Worm (Caenorhabditis elegans) whole organism, L4 larva: ENCODE results near the gene Y45F10A.7.

Source experiments
- D1046.2 ChIP-seq: fragments of 200-800 bp; sonication (Bioruptor generic); IDR thresholded peaks from 2 replicates; pipeline ENCODE4 v1.3.6; 2022; ENCODE audit warnings: missing genetic modification characterization, missing compliant biosample characterization
- F37D6.2 ChIP-seq: sonication (generic microtip); optimal IDR thresholded peaks from 2 replicates; lab custom pipeline; 2016; ENCODE audit warnings: mild to moderate bottlenecking, missing genetic modification characterization, missing compliant biosample characterization
- Y75B8A.6 ChIP-seq: fragments of 200-800 bp; sonication (Bioruptor generic); IDR thresholded peaks from 2 replicates; pipeline ENCODE4 v1.3.6; 2022; ENCODE audit warnings: missing genetic modification reagents, missing genetic modification characterization, missing compliant biosample characterization
- aly-2 ChIP-seq: sonication (generic microtip); optimal IDR thresholded peaks from 2 replicates; lab custom pipeline; 2018; ENCODE audit warnings: missing biosample characterization, missing genetic modification characterization
- ceh-28 ChIP-seq: fragments of 150-350 bp; optimal IDR thresholded peaks from 2 replicates; lab custom pipeline; 2014; ENCODE audit warnings: missing biosample characterization, missing genetic modification reagents, missing genetic modification characterization
- ceh-44 ChIP-seq: fragments of 200-800 bp; sonication (Bioruptor generic); IDR thresholded peaks from 2 replicates; pipeline ENCODE4 v1.3.6; 2022; ENCODE audit warnings: missing genetic modification reagents, missing genetic modification characterization, missing compliant biosample characterization
- ceh-62 ChIP-seq: sonication (generic microtip); optimal IDR thresholded peaks from 2 replicates; lab custom pipeline; 2017; ENCODE audit warnings: missing biosample characterization, missing genetic modification characterization
- daf-16 ChIP-seq, 3 experiments: sonication (generic microtip); optimal IDR thresholded peaks; 2 replicates each; lab custom pipeline; 2016 to 2017; ENCODE audit warnings: missing genetic modification characterization in 3 of 3, missing genetic modification reagents in 3 of 3, mild to moderate bottlenecking in 2 of 3, missing compliant biosample characterization in 2 of 3, missing biosample characterization in 1 of 3, moderate library complexity in 1 of 3
- dmd-6 ChIP-seq: fragments of 200-800 bp; sonication (Bioruptor generic); IDR thresholded peaks from 2 replicates; pipeline ENCODE4 v1.3.6; 2022; ENCODE audit warnings: missing genetic modification reagents, missing genetic modification characterization, missing compliant biosample characterization
- dpl-1 ChIP-seq: fragments of 150-350 bp; optimal IDR thresholded peaks from 2 replicates; lab custom pipeline; 2014; ENCODE audit warnings: missing biosample characterization, missing genetic modification reagents, missing genetic modification characterization
- dve-1 ChIP-seq: sonication (generic microtip); optimal IDR thresholded peaks from 2 replicates; lab custom pipeline; 2017; ENCODE audit warnings: antibody characterized with exemption, mild to moderate bottlenecking, missing genetic modification characterization, missing compliant biosample characterization; ENCODE audit not compliant: insufficient read depth
- egl-43 ChIP-seq: fragments of 200-800 bp; sonication (Bioruptor generic); IDR thresholded peaks from 2 replicates; pipeline ENCODE4 v1.3.6; 2022; ENCODE audit warnings: missing genetic modification reagents, missing genetic modification characterization, missing compliant biosample characterization
- gei-8 ChIP-seq: fragments of 200-800 bp; sonication (Bioruptor generic); optimal IDR thresholded peaks from 2 replicates; lab custom pipeline; 2018; ENCODE audit warnings: mild to moderate bottlenecking, missing genetic modification characterization, missing compliant biosample characterization
- hif-1 ChIP-seq, 2 experiments: sonication (generic microtip); optimal IDR thresholded peaks; 2 replicates each; lab custom pipeline; 2016 to 2017; ENCODE audit warnings: missing compliant biosample characterization in 2 of 2, missing genetic modification characterization in 2 of 2, missing genetic modification reagents in 2 of 2, missing genotype in 2 of 2, mild to moderate bottlenecking in 1 of 2
- hlh-30 ChIP-seq: sonication (generic microtip); optimal IDR thresholded peaks from 2 replicates; lab custom pipeline; 2017; ENCODE audit warnings: antibody characterized with exemption, mild to moderate bottlenecking, missing genetic modification characterization, missing compliant biosample characterization; ENCODE audit not compliant: insufficient read depth
- lim-7 ChIP-seq: fragments of 200-800 bp; sonication (Bioruptor generic); IDR thresholded peaks from 2 replicates; pipeline ENCODE4 v1.3.6; 2022; ENCODE audit warnings: missing genetic modification characterization, missing compliant biosample characterization
- lin-29 ChIP-seq: fragments of 200-800 bp; sonication (Bioruptor generic); IDR thresholded peaks from 2 replicates; pipeline ENCODE4 v1.3.6; 2022; ENCODE audit warnings: missing genetic modification reagents, missing genetic modification characterization, missing compliant biosample characterization
- lin-38 ChIP-seq: fragments of 200-800 bp; sonication (Bioruptor generic); IDR thresholded peaks from 2 replicates; pipeline ENCODE4 v1.3.6; 2022; ENCODE audit warnings: missing genetic modification reagents, missing genetic modification characterization, missing compliant biosample characterization
- lin-39 ChIP-seq: fragments of 150-350 bp; optimal IDR thresholded peaks from 2 replicates; lab custom pipeline; 2014; ENCODE audit warnings: missing biosample characterization, missing genetic modification reagents, missing genetic modification characterization
- lsy-2 ChIP-seq, 2 experiments: fragments of 150-350 bp in 1 of 2; sonication (generic microtip) in 1 of 2; optimal IDR thresholded peaks; 2 replicates each; lab custom pipeline; 2014 to 2017; ENCODE audit warnings: missing biosample characterization in 2 of 2, missing genetic modification characterization in 2 of 2
- mdl-1 ChIP-seq, 2 experiments: fragments of 150-350 bp in 1 of 2; sonication (generic microtip) in 1 of 2; optimal IDR thresholded peaks; 2 replicates each; lab custom pipeline; 2014 to 2017; ENCODE audit warnings: missing biosample characterization in 2 of 2, missing genetic modification characterization in 2 of 2
- mes-2 ChIP-seq: sonication (generic microtip); optimal IDR thresholded peaks from 2 replicates; lab custom pipeline; 2016; ENCODE audit warnings: missing genotype, mild to moderate bottlenecking, missing genetic modification characterization, missing compliant biosample characterization; ENCODE audit not compliant: poor library complexity, severe bottlenecking
- nhr-48 ChIP-seq: sonication (generic microtip); optimal IDR thresholded peaks from 2 replicates; lab custom pipeline; 2016; ENCODE audit warnings: mild to moderate bottlenecking, missing genetic modification characterization, missing compliant biosample characterization
- pqm-1 ChIP-seq: sonication (generic microtip); optimal IDR thresholded peaks from 2 replicates; lab custom pipeline; 2017; ENCODE audit warnings: missing biosample characterization, missing genetic modification characterization
- rbr-2 ChIP-seq: sonication (generic microtip); optimal IDR thresholded peaks from 2 replicates; lab custom pipeline; 2016; ENCODE audit warnings: missing genotype, missing genetic modification characterization, missing compliant biosample characterization
- set-16 ChIP-seq: fragments of 200-800 bp; sonication (Bioruptor generic); IDR thresholded peaks from 2 replicates; pipeline ENCODE4 v1.3.6; 2022; ENCODE audit warnings: missing genetic modification reagents, missing genetic modification characterization, missing compliant biosample characterization
- unc-62 ChIP-seq, 3 experiments: fragments of 150-350 bp in 1 of 3; sonication (generic microtip); optimal IDR thresholded peaks in 2 of 3; peaks in 1 of 3; 1 replicate in 1 of 3; 2 replicates in 2 of 3; lab custom pipeline; 2014 to 2017; ENCODE audit warnings: missing biosample characterization in 3 of 3, missing genetic modification characterization in 3 of 3, missing genetic modification reagents in 3 of 3, missing genotype in 1 of 3
- vab-7 ChIP-seq: fragments of 200-800 bp; sonication (Bioruptor generic); IDR thresholded peaks from 2 replicates; pipeline ENCODE4 v1.3.6; 2022; ENCODE audit warnings: missing genetic modification reagents, missing genetic modification characterization, missing compliant biosample characterization
- zip-2 ChIP-seq: fragments of 150-350 bp; optimal IDR thresholded peaks from 2 replicates; lab custom pipeline; 2014; ENCODE audit warnings: missing biosample characterization, missing genetic modification characterization
- ztf-11 ChIP-seq: fragments of 150-350 bp; optimal IDR thresholded peaks from 2 replicates; lab custom pipeline; 2014; ENCODE audit warnings: missing biosample characterization, missing genetic modification characterization
- ztf-7 ChIP-seq: fragments of 150-350 bp; optimal IDR thresholded peaks from 2 replicates; lab custom pipeline; 2014; ENCODE audit warnings: missing biosample characterization, missing genetic modification characterization

Gene Y45F10A.7

ce11 chrIV:13492271-13492670, at the start of gene Y45F10A.7:
Y45F10A.7 (plus strand) TSS chrIV:13492571.
- TF ChIP-seq F37D6.2 (tag; lab: Kevin White, UChicago) (no peak), daf-16 (GFP tag; optimal IDR thresholded peaks at IDR 0.05; lab: Kevin White, UChicago) (no peak), daf-16 (tag; optimal IDR thresholded peaks at IDR 0.05; lab: Kevin White, UChicago) (no peak), lin-29 (GFP tag; lab: Robert Waterston, UW) (no peak)

- TF ChIP-seq hlh-30 (tag; lab: Kevin White, UChicago) = no peak
- no peak for TF ChIP-seq mdl-1 (tag; optimal IDR thresholded peaks at IDR 0.05; lab: Kevin White, UChicago)
- TF ChIP-seq ceh-44 (GFP tag; lab: Robert Waterston, UW) = no peak
- no peak for TF ChIP-seq ceh-62 (tag; lab: Kevin White, UChicago)
- TF ChIP-seq dmd-6 (GFP tag; lab: Robert Waterston, UW) = no peak
- TF ChIP-seq daf-16 (GFP tag; optimal IDR thresholded peaks at IDR 0.05; lab: Kevin White, UChicago) = no peak
- no peak for TF ChIP-seq daf-16 (tag; optimal IDR thresholded peaks at IDR 0.05; lab: Kevin White, UChicago)
- no peak for TF ChIP-seq Y75B8A.6 (GFP tag; lab: Robert Waterston, UW)
- no peak for TF ChIP-seq lsy-2 (tag; optimal IDR thresholded peaks at IDR 0.05; lab: Kevin White, UChicago)
- TF ChIP-seq vab-7 (GFP tag; lab: Robert Waterston, UW) = no peak
- no peak for TF ChIP-seq zip-2 (tag; lab: Kevin White, UChicago)
- TF ChIP-seq lim-7 (GFP tag; lab: Robert Waterston, UW) = no peak
Measured at ce11 chrIV:13445275-13445674, 47.1 kb upstream of the Y45F10A.7 start, which contains the start of gene mam-3. mam-3 (minus strand) TSS chrIV:13445375.

- TF ChIP-seq lin-39 (no peak), nhr-48 (tag; lab: Kevin White, UChicago) (no peak), unc-62 (GFP tag; optimal IDR thresholded peaks at IDR 0.05 in 1 of 2; lab: Kevin White, UChicago) (no peak), unc-62 (tag; optimal IDR thresholded peaks at IDR 0.05; lab: Kevin White, UChicago) (no peak), lin-38 (peak; percentile 38; the same call in 1 of the 2 replicates), ztf-7 (no peak)
Measured at ce11 chrIV:13450740-13451139, 41.6 kb upstream of the Y45F10A.7 start.

ce11 chrIV:13453509-13453908, 38.9 kb upstream of the Y45F10A.7 start:
- TF ChIP-seq hif-1 (tag; optimal IDR thresholded peaks at IDR 0.05; lab: Kevin White, UChicago) (peak in 1 of 2 experiments; percentile 7), rbr-2 (tag; lab: Kevin White, UChicago) (peak; percentile 29), lsy-2 (tag; optimal IDR thresholded peaks at IDR 0.05; lab: Kevin White, UChicago) (peak in 1 of 2 experiments; percentile 24), dpl-1 (GFP tag; lab: Kevin White, UChicago) (peak; percentile 13), mes-2 (tag; lab: Kevin White, UChicago) (peak; percentile 59), ceh-28 (tag; lab: Kevin White, UChicago) (no peak), gei-8 (no peak), lin-38 (peak; percentile 92)

ce11 chrIV:13454698-13455097, 37.7 kb upstream of the Y45F10A.7 start, which contains the start of gene uso-1:
uso-1 (minus strand) TSS chrIV:13454798.
- TF ChIP-seq dve-1 (tag; lab: Kevin White, UChicago) (no peak), ztf-11 (tag; lab: Kevin White, UChicago) (no peak), pqm-1 (tag; lab: Kevin White, UChicago) (no peak), aly-2 (tag; lab: Kevin White, UChicago) (no peak)

ce11 chrIV:13455200-13455599, 37.2 kb upstream of the Y45F10A.7 start, which contains the start of gene Y38H8A.7:
Y38H8A.7 (plus strand) TSS chrIV:13455500.
- 0 out of 2 replicates have a peak, but pooled peaks have one; percentile 25 for TF ChIP-seq egl-43 (GFP tag; lab: Robert Waterston, UW)
- peak; percentile 56 for TF ChIP-seq set-16
- 0 out of 2 replicates have a peak, but pooled peaks have one; percentile 26 for TF ChIP-seq D1046.2 (GFP tag; lab: Robert Waterston, UW)
